Worm (Caenorhabditis elegans): Measurements from ENCODE around the gene hut-1.

DNA sequence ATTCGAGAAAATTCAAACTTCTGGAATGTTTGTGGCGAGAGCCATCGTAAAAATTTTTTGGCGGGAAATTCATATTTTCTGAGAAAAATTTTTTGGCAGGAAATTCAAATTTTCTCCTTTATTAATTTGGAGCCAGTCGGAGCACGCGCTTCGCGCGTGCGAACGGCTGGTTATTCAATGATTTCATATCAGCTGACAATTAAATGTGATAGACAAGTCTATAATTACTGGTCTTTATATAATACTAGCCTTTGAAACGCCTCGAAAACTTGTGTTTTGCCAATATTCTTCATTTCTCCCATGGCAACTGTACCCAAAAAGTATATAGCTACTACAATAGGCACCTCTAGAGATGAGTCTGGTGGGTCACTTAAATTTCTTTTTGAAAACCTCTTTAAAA is 43.7 kb downstream of the hut-1 start, which contains the start of gene srw-10:
- no peak for TF ChIP-seq ama-1 (optimal IDR thresholded peaks at IDR 0.05)
- TF ChIP-seq nhr-12 (tag; optimal IDR thresholded peaks at IDR 0.05) = no peak
- no peak for TF ChIP-seq ztf-4 (tag; optimal IDR thresholded peaks at IDR 0.05)

All from whole organism, L2 larva.